Fruit fly (Drosophila melanogaster): ENCODE measurements around the gene bocks.
A peak's percentile ranks its signal among the peaks of the same experiment; 100 is the strongest.

The bocks gene

dm6 chr3R:9572929-9573811 lies 17.6 kb downstream of the bocks start (continued):
- TF ChIP-seq CG34376 (GFP tag; optimal IDR thresholded peaks at IDR 0.05): peak; percentile 24
- peak; percentile 12 for TF ChIP-seq CG17385 (GFP tag; optimal IDR thresholded peaks at IDR 0.05)
- TF ChIP-seq CG12236 (GFP tag; optimal IDR thresholded peaks at IDR 0.05): no peak
- TF ChIP-seq run (tag; optimal IDR thresholded peaks at IDR 0.05): no peak
- peak; percentile 42 for TF ChIP-seq CG12769 (tag; optimal IDR thresholded peaks at IDR 0.05)
- no peak for TF ChIP-seq CG12744 (GFP tag; optimal IDR thresholded peaks at IDR 0.05)
- no peak for TF ChIP-seq bsh (GFP tag; optimal IDR thresholded peaks at IDR 0.05)
- no peak for TF ChIP-seq ftz-f1 (GFP tag; optimal IDR thresholded peaks at IDR 0.05)
- TF ChIP-seq repo (GFP tag; optimal IDR thresholded peaks at IDR 0.05): no peak
- TF ChIP-seq NFAT (GFP tag; IDR thresholded peaks at IDR 0.05): peak; percentile 75; the same call in 1 of the 2 replicates
- no peak for TF ChIP-seq MBD-R2 (GFP tag; IDR thresholded peaks at IDR 0.05)
- TF ChIP-seq CG11456 (GFP tag; IDR thresholded peaks at IDR 0.05): peak; percentile 31; the same call in 1 of the 3 replicates
- peak; percentile 76 for TF ChIP-seq sd (tag; optimal IDR thresholded peaks at IDR 0.05)
- peak; percentile 21 for TF ChIP-seq fd64A (GFP tag; optimal IDR thresholded peaks at IDR 0.05)
- TF ChIP-seq sug (tag; optimal IDR thresholded peaks at IDR 0.05): peak; percentile 50
- no peak for TF ChIP-seq CG14050 (GFP tag; IDR thresholded peaks at IDR 0.05)
- TF ChIP-seq Lim3 (GFP tag; IDR thresholded peaks at IDR 0.05): no peak
- no peak for TF ChIP-seq CG15696 (tag; optimal IDR thresholded peaks at IDR 0.05)
- TF ChIP-seq chinmo (GFP tag; IDR thresholded peaks at IDR 0.05; ENCODE audit: partially characterized antibody): peak; percentile 69; the same call in 2 of the 4 replicates
- no peak for TF ChIP-seq BtbVII (GFP tag; optimal IDR thresholded peaks at IDR 0.05)
- no peak for TF ChIP-seq ssp (GFP tag; IDR thresholded peaks at IDR 0.05)
- peak; percentile 88 for TF ChIP-seq grn (GFP tag; optimal IDR thresholded peaks at IDR 0.05)
- no peak for TF ChIP-seq CG11696 (GFP tag; IDR thresholded peaks at IDR 0.05)
- no peak for TF ChIP-seq CG10209 (GFP tag; optimal IDR thresholded peaks at IDR 0.05)
- TF ChIP-seq CG18476 (GFP tag; optimal IDR thresholded peaks at IDR 0.05): no peak
- peak; percentile 74 for TF ChIP-seq vvl (GFP tag; IDR thresholded peaks at IDR 0.05)
- TF ChIP-seq seq (GFP tag; IDR thresholded peaks at IDR 0.05): peak; percentile 33; the same call in 1 of the 2 replicates
- TF ChIP-seq NC2α (GFP tag; optimal IDR thresholded peaks at IDR 0.05): no peak
- TF ChIP-seq maf-S (GFP tag; optimal IDR thresholded peaks at IDR 0.05): no peak
- TF ChIP-seq CG5180 (GFP tag; optimal IDR thresholded peaks at IDR 0.05): no peak
- peak; percentile 36 for TF ChIP-seq unc-4 (GFP tag; IDR thresholded peaks at IDR 0.05; ENCODE audit: partially characterized antibody)
- peak; percentile 2 for TF ChIP-seq CG12104 (GFP tag; optimal IDR thresholded peaks at IDR 0.05)
- peak; percentile 14 for TF ChIP-seq CG15269 (tag; optimal IDR thresholded peaks at IDR 0.05)
- no peak for TF ChIP-seq Awh (GFP tag; IDR thresholded peaks at IDR 0.05)
- no peak for TF ChIP-seq Doc3 (GFP tag; IDR thresholded peaks at IDR 0.05; ENCODE audit: partially characterized antibody)
- no peak for TF ChIP-seq Elba2 (GFP tag; optimal IDR thresholded peaks at IDR 0.05)
- TF ChIP-seq inv (GFP tag; IDR thresholded peaks at IDR 0.05; ENCODE audit: partially characterized antibody): peak; percentile 11; the same call in 1 of the 2 replicates
- no peak for TF ChIP-seq Dp (GFP tag; optimal IDR thresholded peaks at IDR 0.05)
- no peak for TF ChIP-seq zen (tag; optimal IDR thresholded peaks at IDR 0.05)
- no peak for TF ChIP-seq cwo (GFP tag; optimal IDR thresholded peaks at IDR 0.05)
- no peak for TF ChIP-seq CG12071 (GFP tag; optimal IDR thresholded peaks at IDR 0.05)
- TF ChIP-seq CG5953 (GFP tag; IDR thresholded peaks at IDR 0.05): 0 out of 2 replicates have a peak, but pooled peaks have one; percentile 26
- TF ChIP-seq Ets65A (GFP tag): peak; percentile 72
- TF ChIP-seq tx (GFP tag; optimal IDR thresholded peaks at IDR 0.05): no peak
- no peak for TF ChIP-seq Hey (tag; optimal IDR thresholded peaks at IDR 0.05)
- TF ChIP-seq Aef1 (GFP tag; IDR thresholded peaks at IDR 0.05): peak; percentile 32; the same call in 2 of the 3 replicates
- no peak for TF ChIP-seq CG6254 (GFP tag; optimal IDR thresholded peaks at IDR 0.05)
- no peak; the same call in 2 of the 3 replicates for TF ChIP-seq CG6791 (GFP tag; IDR thresholded peaks at IDR 0.05; ENCODE audit: partially characterized antibody)

Data from whole organism, embryonic.